Worm (Caenorhabditis elegans): ENCODE data around the gene such-1.

DNA sequence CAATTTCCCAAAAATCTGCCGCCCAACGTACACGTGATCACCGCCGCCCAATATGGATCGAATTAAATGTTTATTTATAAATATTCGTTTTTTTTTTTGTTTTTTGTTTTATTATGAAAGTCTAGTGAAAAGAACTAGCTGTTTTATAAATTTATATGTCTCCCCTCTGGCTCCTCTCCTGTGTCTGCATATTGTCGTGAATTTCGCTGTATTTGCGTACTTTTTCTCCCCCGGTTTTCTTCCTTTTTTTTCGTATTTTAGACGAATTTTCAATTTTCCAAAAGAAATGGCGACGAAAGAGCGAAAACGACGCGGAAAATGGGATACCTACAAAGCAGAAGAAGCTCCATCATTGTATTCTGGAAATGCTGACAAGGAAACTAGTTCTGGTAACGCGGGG, 2.8 kb upstream of the such-1 start, which contains the start of gene xpb-1:
- TF ChIP-seq ceh-13 (GFP tag; optimal IDR thresholded peaks at IDR 0.05) = no peak
- TF ChIP-seq ama-1 (optimal IDR thresholded peaks at IDR 0.05) = no peak
- TF ChIP-seq tbx-37 (GFP tag; conservative IDR thresholded peaks at IDR 0.05) = no peak
- no peak for TF ChIP-seq ets-7 (tag; optimal IDR thresholded peaks at IDR 0.05)
- TF ChIP-seq tra-4 (tag; optimal IDR thresholded peaks at IDR 0.05) = no peak
- TF ChIP-seq flt-1 (GFP tag; IDR thresholded peaks at IDR 0.05) = no peak
- no peak for TF ChIP-seq ceh-36 (tag; optimal IDR thresholded peaks at IDR 0.05)
- no peak for TF ChIP-seq B0310.2 (tag; optimal IDR thresholded peaks at IDR 0.05)
